Fruit fly (Drosophila melanogaster) Kc167 (cell line): ENCODE measurements around the gene CG5810.

Experiments
- Sin3A ChIP-seq: fragments of >200 bp; optimal IDR thresholded peaks from 2 replicates; lab custom pipeline; 2018; ENCODE audit warnings: missing external identifiers
- insv ChIP-seq: fragments of >200 bp; optimal IDR thresholded peaks from 3 replicates; lab custom pipeline; 2018; ENCODE audit warnings: missing external identifiers
- psq ChIP-seq: fragments of >200 bp; optimal IDR thresholded peaks from 2 replicates; lab custom pipeline; 2017; ENCODE audit warnings: missing external identifiers
- ttk ChIP-seq: sonication (Bioruptor generic); optimal IDR thresholded peaks from 2 replicates; lab custom pipeline; 2017; ENCODE audit warnings: missing external identifiers

- TF ChIP-seq Sin3A, result no peak
- TF ChIP-seq psq, result no peak
- TF ChIP-seq insv (lab: Kevin White, UChicago), result no peak
- TF ChIP-seq ttk (lab: Kevin White, UChicago), result no peak
Measured at dm6 chr3R:21168105-21168504, 4.5 kb downstream of the CG5810 start, which contains the start of gene Snmp1.
